Fruit fly (Drosophila melanogaster) whole organism, prepupa: ENCODE data around the gene CG5715.
A peak's percentile ranks its signal among the peaks of the same experiment; 100 is the strongest.

Experiments
- Blimp-1 ChIP-seq: fragments of 200-800 bp; sonication (Bioruptor generic); optimal IDR thresholded peaks from 3 replicates; lab custom pipeline; 2017; ENCODE audit warnings: missing biosample characterization, missing genetic modification characterization, mild to moderate bottlenecking, moderate library complexity, missing genetic modification reagents
- CG10631 ChIP-seq: fragments of 200-800 bp; sonication (Bioruptor generic); optimal IDR thresholded peaks from 2 replicates; lab custom pipeline; 2016; ENCODE audit warnings: missing biosample characterization, missing genetic modification characterization
- CG10669 ChIP-seq: fragments of 200-800 bp; sonication (Bioruptor generic); optimal IDR thresholded peaks from 3 replicates; lab custom pipeline; 2018; ENCODE audit warnings: missing biosample characterization, mild to moderate bottlenecking, missing genetic modification characterization, moderate library complexity
- CG11294 ChIP-seq: fragments of 200-800 bp; sonication (Bioruptor generic); IDR thresholded peaks from 2 replicates; pipeline ENCODE4 v1.3.6; 2022; ENCODE audit warnings: missing biosample characterization, missing genetic modification characterization
- CG11762 ChIP-seq: fragments of 200-800 bp; sonication (Bioruptor generic); optimal IDR thresholded peaks from 3 replicates; lab custom pipeline; 2016; ENCODE audit warnings: missing biosample characterization, missing genetic modification characterization; ENCODE audit not compliant: insufficient read depth
- CG11902 ChIP-seq: fragments of 200-800 bp; sonication (Bioruptor generic); optimal IDR thresholded peaks from 3 replicates; lab custom pipeline; 2016; ENCODE audit warnings: missing biosample characterization, missing genetic modification characterization
- CG15336 ChIP-seq: fragments of 200-800 bp; sonication (Bioruptor generic); IDR thresholded peaks from 2 replicates; pipeline ENCODE4 v1.3.6; 2022; ENCODE audit warnings: missing biosample characterization, missing genetic modification characterization
- CG1621 ChIP-seq: fragments of 200-800 bp; sonication (Bioruptor generic); optimal IDR thresholded peaks from 3 replicates; lab custom pipeline; 2018; ENCODE audit warnings: missing biosample characterization, mild to moderate bottlenecking, missing genetic modification characterization
- CG3032 ChIP-seq: fragments of 200-800 bp; optimal IDR thresholded peaks from 2 replicates; lab custom pipeline; 2019; ENCODE audit warnings: missing biosample characterization, mild to moderate bottlenecking, missing genetic modification characterization, moderate library complexity
- CG32006 ChIP-seq: fragments of 200-800 bp; sonication (Bioruptor generic); optimal IDR thresholded peaks from 3 replicates; lab custom pipeline; 2017; ENCODE audit warnings: missing biosample characterization, mild to moderate bottlenecking, missing genetic modification characterization
- CG34406 ChIP-seq: fragments of 200-800 bp; sonication (Bioruptor generic); optimal IDR thresholded peaks from 3 replicates; lab custom pipeline; 2016; ENCODE audit warnings: missing biosample characterization, missing genetic modification characterization
- CG3919 ChIP-seq: fragments of 200-800 bp; sonication (Bioruptor generic); optimal IDR thresholded peaks from 3 replicates; lab custom pipeline; 2016; ENCODE audit warnings: missing biosample characterization, missing genetic modification characterization
- CG4318 ChIP-seq: fragments of 200-800 bp; sonication (Bioruptor generic); optimal IDR thresholded peaks from 3 replicates; lab custom pipeline; 2017; ENCODE audit warnings: missing biosample characterization, mild to moderate bottlenecking, missing genetic modification characterization
- CG6276 ChIP-seq: fragments of 200-800 bp; sonication (Bioruptor generic); optimal IDR thresholded peaks from 2 replicates; lab custom pipeline; 2017; ENCODE audit warnings: missing biosample characterization, mild to moderate bottlenecking, missing genetic modification characterization
- CG6792 ChIP-seq: fragments of 200-800 bp; sonication (Bioruptor generic); optimal IDR thresholded peaks from 3 replicates; lab custom pipeline; 2016; ENCODE audit warnings: missing biosample characterization, missing genetic modification characterization
- CG6808 ChIP-seq: fragments of 200-800 bp; sonication (Bioruptor generic); optimal IDR thresholded peaks from 3 replicates; lab custom pipeline; 2017; ENCODE audit warnings: missing biosample characterization, missing genetic modification characterization, mild to moderate bottlenecking, moderate library complexity, missing genetic modification reagents
- CG7368 ChIP-seq: fragments of 200-800 bp; sonication (Bioruptor generic); optimal IDR thresholded peaks from 3 replicates; lab custom pipeline; 2016; ENCODE audit warnings: missing biosample characterization, missing genetic modification characterization
- CG8319 ChIP-seq: fragments of 200-800 bp; sonication (Bioruptor generic); optimal IDR thresholded peaks from 3 replicates; lab custom pipeline; 2016; ENCODE audit warnings: missing biosample characterization, missing genetic modification characterization
- CG8632 ChIP-seq: fragments of 200-800 bp; sonication (Bioruptor generic); optimal IDR thresholded peaks from 3 replicates; lab custom pipeline; 2016; ENCODE audit warnings: missing biosample characterization, missing genetic modification characterization
- CG9139 ChIP-seq: fragments of 200-800 bp; sonication (Bioruptor generic); optimal IDR thresholded peaks from 3 replicates; lab custom pipeline; 2017; ENCODE audit warnings: missing biosample characterization, mild to moderate bottlenecking, missing genetic modification characterization
- Eip75B ChIP-seq: fragments of 200-800 bp; sonication (Bioruptor generic); optimal IDR thresholded peaks from 3 replicates; lab custom pipeline; 2016; ENCODE audit warnings: missing biosample characterization, missing genetic modification characterization
- Eip78C ChIP-seq: fragments of 200-800 bp; sonication (Bioruptor generic); peaks from one replicate; lab custom pipeline; 2016; ENCODE audit warnings: missing biosample characterization, missing genetic modification characterization
- Eip93F ChIP-seq: fragments of 200-800 bp; sonication (Bioruptor generic); optimal IDR thresholded peaks from 2 replicates; lab custom pipeline; 2016; ENCODE audit warnings: missing biosample characterization, mild to moderate bottlenecking, missing genetic modification characterization
- Ets21C ChIP-seq: fragments of 200-800 bp; sonication (Bioruptor generic); optimal IDR thresholded peaks from 3 replicates; lab custom pipeline; 2016; ENCODE audit warnings: missing biosample characterization, missing genetic modification characterization
- Ets96B ChIP-seq: fragments of 200-800 bp; optimal IDR thresholded peaks from 2 replicates; lab custom pipeline; 2019; ENCODE audit warnings: missing biosample characterization, mild to moderate bottlenecking, missing genetic modification characterization, moderate library complexity
- Gug ChIP-seq: fragments of 200-800 bp; sonication (Bioruptor generic); IDR thresholded peaks from 2 replicates; pipeline ENCODE4 v1.3.6; 2022; ENCODE audit warnings: missing biosample characterization, missing genetic modification characterization
- Hr38 ChIP-seq: sonication (Bioruptor generic); optimal IDR thresholded peaks from 2 replicates; lab custom pipeline; 2016; ENCODE audit warnings: missing biosample characterization, missing genetic modification characterization
- Hr39 ChIP-seq: fragments of 200-800 bp; sonication (Bioruptor generic); optimal IDR thresholded peaks from 2 replicates; lab custom pipeline; 2016; ENCODE audit warnings: missing biosample characterization, missing genetic modification characterization
- Hr4 ChIP-seq: fragments of 200-800 bp; sonication (Bioruptor generic); optimal IDR thresholded peaks from 3 replicates; lab custom pipeline; 2016; ENCODE audit warnings: missing biosample characterization, missing genetic modification characterization
- Met ChIP-seq: fragments of 200-800 bp; sonication (Bioruptor generic); optimal IDR thresholded peaks from 3 replicates; lab custom pipeline; 2016; ENCODE audit warnings: missing biosample characterization, missing genetic modification characterization
- OdsH ChIP-seq: fragments of 200-800 bp; sonication (Bioruptor generic); optimal IDR thresholded peaks from 3 replicates; lab custom pipeline; 2016; ENCODE audit warnings: missing biosample characterization, missing genetic modification characterization
- Smox ChIP-seq: fragments of 200-800 bp; sonication (Bioruptor generic); optimal IDR thresholded peaks from 3 replicates; lab custom pipeline; 2016; ENCODE audit warnings: missing biosample characterization, missing genetic modification characterization
- Sox102F ChIP-seq: fragments of 200-800 bp; sonication (Bioruptor generic); optimal IDR thresholded peaks from 2 replicates; lab custom pipeline; 2016; ENCODE audit warnings: missing biosample characterization, mild to moderate bottlenecking, missing genetic modification characterization
- achi ChIP-seq: fragments of 200-800 bp; sonication (Bioruptor generic); optimal IDR thresholded peaks from 3 replicates; lab custom pipeline; 2016; ENCODE audit warnings: missing biosample characterization, missing genetic modification characterization
- acj6 ChIP-seq: fragments of 200-800 bp; sonication (Bioruptor generic); optimal IDR thresholded peaks from 3 replicates; lab custom pipeline; 2016; ENCODE audit warnings: missing biosample characterization, missing genetic modification characterization
- cyc ChIP-seq: fragments of 200-800 bp; sonication (Bioruptor generic); optimal IDR thresholded peaks from 3 replicates; lab custom pipeline; 2016; ENCODE audit warnings: missing biosample characterization, missing genetic modification characterization
- dac ChIP-seq: fragments of 200-800 bp; sonication (Bioruptor generic); optimal IDR thresholded peaks from 2 replicates; lab custom pipeline; 2017; ENCODE audit warnings: missing biosample characterization, mild to moderate bottlenecking, missing genetic modification characterization
- dsx ChIP-seq: fragments of 200-800 bp; optimal IDR thresholded peaks from 3 replicates; lab custom pipeline; 2019; ENCODE audit warnings: missing biosample characterization, mild to moderate bottlenecking, missing genetic modification characterization, moderate library complexity; ENCODE audit not compliant: poor library complexity, severe bottlenecking
- eg ChIP-seq: fragments of 200-800 bp; sonication (Bioruptor generic); IDR thresholded peaks from 3 replicates; pipeline ENCODE4 v1.3.6; 2022; ENCODE audit warnings: missing biosample characterization, missing genetic modification characterization
- esn ChIP-seq: fragments of 200-800 bp; sonication (Bioruptor generic); optimal IDR thresholded peaks from 2 replicates; lab custom pipeline; 2016; ENCODE audit warnings: missing biosample characterization, mild to moderate bottlenecking, missing genetic modification characterization, moderate library complexity
- fd59A ChIP-seq: fragments of 200-800 bp; sonication (Bioruptor generic); optimal IDR thresholded peaks from 2 replicates; lab custom pipeline; 2017; ENCODE audit warnings: missing biosample characterization, mild to moderate bottlenecking, missing genetic modification characterization, missing genetic modification reagents
- fd85E ChIP-seq: fragments of 200-800 bp; sonication (Bioruptor generic); optimal IDR thresholded peaks from 3 replicates; lab custom pipeline; 2016; ENCODE audit warnings: missing biosample characterization, missing genetic modification characterization
- fkh ChIP-seq: fragments of 200-800 bp; sonication (Bioruptor generic); optimal IDR thresholded peaks from 3 replicates; lab custom pipeline; 2017; ENCODE audit warnings: missing biosample characterization, mild to moderate bottlenecking, missing genetic modification characterization, moderate library complexity
- lz ChIP-seq: fragments of 200-800 bp; sonication (Bioruptor generic); optimal IDR thresholded peaks from 3 replicates; lab custom pipeline; 2016; ENCODE audit warnings: missing biosample characterization, missing genetic modification characterization
- net ChIP-seq: fragments of 200-800 bp; sonication (Bioruptor generic); optimal IDR thresholded peaks from 3 replicates; lab custom pipeline; 2016; ENCODE audit warnings: missing biosample characterization, missing genetic modification characterization
- salr ChIP-seq, 2 experiments: fragments of 200-800 bp; sonication (Bioruptor generic); optimal IDR thresholded peaks; 3 replicates each; lab custom pipeline; 2016 to 2018; ENCODE audit warnings: missing biosample characterization in 2 of 2, missing genetic modification characterization in 2 of 2, mild to moderate bottlenecking in 1 of 2
- spab ChIP-seq: fragments of 200-800 bp; sonication (Bioruptor generic); optimal IDR thresholded peaks from 2 replicates; lab custom pipeline; 2017; ENCODE audit warnings: missing biosample characterization, mild to moderate bottlenecking, missing genetic modification characterization, missing genetic modification reagents
- ss ChIP-seq, 2 experiments: fragments of 200-800 bp; sonication (Bioruptor generic); optimal IDR thresholded peaks; 2 replicates in 1 of 2; 3 replicates in 1 of 2; lab custom pipeline; 2017 to 2018; ENCODE audit warnings: mild to moderate bottlenecking in 2 of 2, missing biosample characterization in 2 of 2, missing genetic modification characterization in 2 of 2, moderate library complexity in 1 of 2
- svp ChIP-seq: fragments of 200-800 bp; sonication (Bioruptor generic); peaks from one replicate; lab custom pipeline; 2016; ENCODE audit warnings: missing biosample characterization, missing genetic modification characterization
- vri ChIP-seq: fragments of 200-800 bp; sonication (Bioruptor generic); optimal IDR thresholded peaks from 3 replicates; lab custom pipeline; 2016; ENCODE audit warnings: missing biosample characterization, mild to moderate bottlenecking, missing genetic modification characterization

CG5715 gene

dm6 chr3R:24294784-24295555 lies 771 bp upstream of the CG5715 start, which contains the start of gene crb:
TSS of gene crb (plus strand) at chr3R:24295078.
- TF ChIP-seq CG1621 = peak; percentile 40
- no peak for TF ChIP-seq CG8319 (GFP tag; lab: Kevin White, UChicago)
- TF ChIP-seq Met (GFP tag; lab: Kevin White, UChicago) = peak; percentile 55
- TF ChIP-seq net = peak; percentile 44
- TF ChIP-seq Smox = no peak
- TF ChIP-seq CG6276 (GFP tag; lab: Kevin White, UChicago) = no peak
- TF ChIP-seq CG6792 (GFP tag; lab: Kevin White, UChicago) = peak; percentile 25
- TF ChIP-seq CG11902 (GFP tag; lab: Kevin White, UChicago) = no peak
- TF ChIP-seq Gug (GFP tag; lab: Robert Waterston, UW) = no peak
- no peak for TF ChIP-seq CG4318 (GFP tag; lab: Kevin White, UChicago)
- no peak for TF ChIP-seq CG11294 (GFP tag; lab: Robert Waterston, UW)
- TF ChIP-seq CG10631 (GFP tag; lab: Kevin White, UChicago) = peak; percentile 29
- peak; percentile 40 for TF ChIP-seq cyc (GFP tag; lab: Kevin White, UChicago)
- TF ChIP-seq svp (GFP tag; lab: Kevin White, UChicago) = peak; percentile 93
- TF ChIP-seq Hr39 (GFP tag; lab: Kevin White, UChicago) = peak; percentile 35
- TF ChIP-seq CG8632 (GFP tag; lab: Kevin White, UChicago) = peak; percentile 1
- TF ChIP-seq CG9139 (GFP tag; lab: Kevin White, UChicago) = peak; percentile 38
- TF ChIP-seq Ets21C (GFP tag; lab: Kevin White, UChicago) = peak; percentile 38
- TF ChIP-seq Eip75B (GFP tag; lab: Kevin White, UChicago) = peak; percentile 56
- peak; percentile 50 for TF ChIP-seq Hr4 (GFP tag; lab: Kevin White, UChicago)
- TF ChIP-seq fkh = peak; percentile 45
- peak; percentile 27 for TF ChIP-seq achi (GFP tag; lab: Kevin White, UChicago)
- no peak for TF ChIP-seq CG15336 (GFP tag; lab: Robert Waterston, UW)
- peak; percentile 41 for TF ChIP-seq acj6 (GFP tag; lab: Kevin White, UChicago)
- no peak for TF ChIP-seq dac (GFP tag; lab: Kevin White, UChicago)
- peak; percentile 50; the same call in 1 of the 3 replicates for TF ChIP-seq eg (GFP tag; lab: Robert Waterston, UW)
- peak; percentile 79 for TF ChIP-seq Eip78C
- no peak for TF ChIP-seq salr (GFP tag; optimal IDR thresholded peaks at IDR 0.05; lab: Kevin White, UChicago)
- peak; percentile 12 for TF ChIP-seq OdsH
- TF ChIP-seq Sox102F (GFP tag; lab: Kevin White, UChicago) = peak; percentile 71
- TF ChIP-seq CG34406 (GFP tag; lab: Kevin White, UChicago) = peak; percentile 33
- no peak for TF ChIP-seq CG6808
- no peak for TF ChIP-seq Hr38 (GFP tag; lab: Kevin White, UChicago)
- no peak for TF ChIP-seq CG7368 (GFP tag; lab: Kevin White, UChicago)
- TF ChIP-seq lz (GFP tag; lab: Kevin White, UChicago) = peak; percentile 67
- no peak for TF ChIP-seq Eip93F (GFP tag; lab: Kevin White, UChicago)
- no peak for TF ChIP-seq spab
- TF ChIP-seq CG32006 (GFP tag; lab: Kevin White, UChicago) = peak; percentile 27
- peak; percentile 21 to 43 for TF ChIP-seq ss (GFP tag; optimal IDR thresholded peaks at IDR 0.05; lab: Kevin White, UChicago)
- TF ChIP-seq CG3919 (GFP tag; lab: Kevin White, UChicago) = peak; percentile 52
- peak; percentile 7 for TF ChIP-seq CG11762 (GFP tag; lab: Kevin White, UChicago)
- TF ChIP-seq Blimp-1 (GFP tag; lab: Kevin White, UChicago) = no peak
- peak; percentile 30 for TF ChIP-seq dsx (GFP tag; lab: Kevin White, UChicago)
- no peak for TF ChIP-seq fd85E
- no peak for TF ChIP-seq CG10669 (GFP tag; lab: Kevin White, UChicago)
- TF ChIP-seq esn = peak; percentile 68
- peak; percentile 16 for TF ChIP-seq Ets96B (tag; lab: Kevin White, UChicago)
- peak; percentile 69 for TF ChIP-seq vri
- TF ChIP-seq fd59A (GFP tag; lab: Kevin White, UChicago) = no peak
- TF ChIP-seq CG3032 (tag; lab: Kevin White, UChicago) = peak; percentile 44
